Fruit fly (Drosophila melanogaster) whole organism, pupa: ENCODE measurements around the gene CCT4.

Experiments used
- CG12605 ChIP-seq: fragments of 200-800 bp; sonication (Bioruptor generic); IDR thresholded peaks from 2 replicates; pipeline ENCODE4 v1.3.6; 2022; ENCODE audit warnings: missing biosample characterization, missing genetic modification characterization
- CG15710 ChIP-seq: fragments of 200-800 bp; sonication (Bioruptor generic); optimal IDR thresholded peaks from 2 replicates; lab custom pipeline; 2018; ENCODE audit warnings: missing biosample characterization, mild to moderate bottlenecking, missing genetic modification characterization, moderate library complexity
- CG17806 ChIP-seq: fragments of 200-800 bp; sonication (Bioruptor generic); optimal IDR thresholded peaks from 2 replicates; lab custom pipeline; 2018; ENCODE audit warnings: missing biosample characterization, mild to moderate bottlenecking, missing genetic modification characterization, moderate library complexity
- CG34367 ChIP-seq: fragments of 200-800 bp; sonication (Bioruptor generic); optimal IDR thresholded peaks from 2 replicates; lab custom pipeline; 2018; ENCODE audit warnings: missing biosample characterization, mild to moderate bottlenecking, missing genetic modification characterization
- CG8301 ChIP-seq: fragments of 200-800 bp; sonication (Bioruptor generic); optimal IDR thresholded peaks from 2 replicates; lab custom pipeline; 2018; ENCODE audit warnings: missing biosample characterization, mild to moderate bottlenecking, missing genetic modification characterization
- CG9948 ChIP-seq: fragments of 200-800 bp; sonication (Bioruptor generic); optimal IDR thresholded peaks from 2 replicates; lab custom pipeline; 2018; ENCODE audit warnings: missing biosample characterization, mild to moderate bottlenecking, missing genetic modification characterization, moderate library complexity
- D1 ChIP-seq: fragments of 200-800 bp; sonication (Bioruptor generic); optimal IDR thresholded peaks from 2 replicates; lab custom pipeline; 2018; ENCODE audit warnings: missing biosample characterization, mild to moderate bottlenecking, missing genetic modification characterization, moderate library complexity
- EcR ChIP-seq: fragments of 200-800 bp; sonication (Bioruptor generic); optimal IDR thresholded peaks from 3 replicates; lab custom pipeline; 2019; ENCODE audit warnings: missing biosample characterization, missing genetic modification characterization, mild to moderate bottlenecking, moderate library complexity, missing genetic modification reagents
- Pif1A ChIP-seq: fragments of 200-800 bp; sonication (Bioruptor generic); optimal IDR thresholded peaks from 3 replicates; lab custom pipeline; 2016; ENCODE audit warnings: missing biosample characterization, missing genetic modification characterization
- Pif1B ChIP-seq: fragments of 200-800 bp; sonication (Bioruptor generic); optimal IDR thresholded peaks from 3 replicates; lab custom pipeline; 2016; ENCODE audit warnings: missing biosample characterization, missing genetic modification characterization
- fd96Ca ChIP-seq: fragments of 200-800 bp; sonication (Bioruptor generic); IDR thresholded peaks from 3 replicates; pipeline ENCODE4 v1.3.6; 2022; ENCODE audit warnings: missing biosample characterization, missing genetic modification characterization
- gl ChIP-seq: fragments of 200-800 bp; sonication (Bioruptor generic); optimal IDR thresholded peaks from 2 replicates; lab custom pipeline; 2018; ENCODE audit warnings: missing biosample characterization, mild to moderate bottlenecking, missing genetic modification characterization
- rn ChIP-seq: fragments of 200-800 bp; sonication (Bioruptor generic); IDR thresholded peaks from 2 replicates; pipeline ENCODE4 v1.3.6; 2022; ENCODE audit warnings: missing biosample characterization, missing genetic modification characterization

- TF ChIP-seq gl (tag; lab: Kevin White, UChicago) (no peak), CG17806 (tag; lab: Kevin White, UChicago) (no peak), rn (no peak), CG15710 (tag; lab: Kevin White, UChicago) (no peak), CG12605 (GFP tag; lab: Robert Waterston, UW) (no peak), CG34367 (no peak), Pif1B (GFP tag; lab: Kevin White, UChicago) (no peak), CG8301 (tag; lab: Kevin White, UChicago) (no peak), fd96Ca (GFP tag; lab: Robert Waterston, UW) (no peak), Pif1A (GFP tag; lab: Kevin White, UChicago) (no peak), CG9948 (tag; lab: Kevin White, UChicago) (no peak), EcR (GFP tag; lab: Kevin White, UChicago) (no peak), D1 (tag; lab: Kevin White, UChicago) (no peak)
These were observed 41.7 kb downstream of the CCT4 start for dm6 chr2L:12651040-12651439.
